Fruit fly (Drosophila melanogaster) whole organism, embryonic: Measurements from ENCODE around the gene CG34434.

ENCODE experiments used
- Ada2b ChIP-seq: fragments of 200-800 bp; sonication (Bioruptor generic); IDR thresholded peaks from 2 replicates; pipeline ENCODE4 v1.3.6; 2022; ENCODE audit warnings: missing biosample characterization, missing genetic modification characterization
- Asciz ChIP-seq: fragments of 200-800 bp; sonication (Bioruptor generic); optimal IDR thresholded peaks from 2 replicates; lab custom pipeline; 2017; ENCODE audit warnings: missing biosample characterization, mild to moderate bottlenecking, missing genetic modification characterization, missing genetic modification reagents
- Bgb ChIP-seq: fragments of 200-800 bp; sonication (Bioruptor generic); IDR thresholded peaks from 2 replicates; pipeline ENCODE4 v1.3.6; 2022; ENCODE audit warnings: missing biosample characterization, missing genetic modification characterization; ENCODE audit not compliant: partially characterized antibody
- CG11093 ChIP-seq: fragments of 200-800 bp; sonication (Bioruptor generic); IDR thresholded peaks from 3 replicates; pipeline ENCODE4 v1.3.6; 2022; ENCODE audit warnings: missing biosample characterization, missing genetic modification characterization
- CG11695 ChIP-seq: fragments of 200-800 bp; sonication (Bioruptor generic); IDR thresholded peaks from 3 replicates; pipeline ENCODE4 v1.3.6; 2022; ENCODE audit warnings: missing biosample characterization, missing genetic modification characterization
- CG12155 ChIP-seq: fragments of 200-800 bp; sonication (Bioruptor generic); optimal IDR thresholded peaks from 3 replicates; lab custom pipeline; 2016; ENCODE audit warnings: missing biosample characterization, missing genetic modification characterization
- CG12391 ChIP-seq: fragments of 200-800 bp; sonication (Bioruptor generic); optimal IDR thresholded peaks from 3 replicates; lab custom pipeline; 2018; ENCODE audit warnings: missing biosample characterization, mild to moderate bottlenecking, missing genetic modification characterization, moderate library complexity
- CG13424 ChIP-seq: fragments of 200-800 bp; sonication (Bioruptor generic); optimal IDR thresholded peaks from 2 replicates; lab custom pipeline; 2019; ENCODE audit warnings: missing biosample characterization, mild to moderate bottlenecking, missing genetic modification characterization, moderate library complexity
- CG13894 ChIP-seq: fragments of 200-800 bp; sonication (Bioruptor generic); optimal IDR thresholded peaks from 3 replicates; lab custom pipeline; 2018; ENCODE audit warnings: missing biosample characterization, mild to moderate bottlenecking, missing genetic modification characterization, moderate library complexity
- CG14667 ChIP-seq: fragments of 200-800 bp; sonication (Bioruptor generic); IDR thresholded peaks from 2 replicates; pipeline ENCODE4 v1.3.6; 2022; ENCODE audit warnings: missing biosample characterization, missing genetic modification characterization
- CG14860 ChIP-seq: fragments of 200-800 bp; sonication (Bioruptor generic); IDR thresholded peaks from 3 replicates; pipeline ENCODE4 v1.3.6; 2022; ENCODE audit warnings: missing biosample characterization, missing genetic modification characterization; ENCODE audit not compliant: partially characterized antibody
- CG15601 ChIP-seq: fragments of 200-800 bp; sonication (Bioruptor generic); optimal IDR thresholded peaks from 3 replicates; lab custom pipeline; 2019; ENCODE audit warnings: missing biosample characterization, mild to moderate bottlenecking, missing genetic modification characterization, moderate library complexity
- CG15696 ChIP-seq: fragments of 200-800 bp; sonication (Bioruptor generic); optimal IDR thresholded peaks from 2 replicates; lab custom pipeline; 2019; ENCODE audit warnings: missing biosample characterization, mild to moderate bottlenecking, missing genetic modification characterization, moderate library complexity
- CG18764 ChIP-seq: fragments of 200-800 bp; sonication (Bioruptor generic); optimal IDR thresholded peaks from 3 replicates; lab custom pipeline; 2016; ENCODE audit warnings: missing biosample characterization, missing genetic modification characterization
- CG31441 ChIP-seq: fragments of 200-800 bp; sonication (Bioruptor generic); IDR thresholded peaks from 2 replicates; pipeline ENCODE4 v1.3.6; 2022; ENCODE audit warnings: missing biosample characterization, missing genetic modification characterization
- CG3407 ChIP-seq: fragments of 200-800 bp; sonication (Bioruptor generic); optimal IDR thresholded peaks from 2 replicates; lab custom pipeline; 2018; ENCODE audit warnings: missing biosample characterization, mild to moderate bottlenecking, missing genetic modification characterization
- CG42726 ChIP-seq: fragments of 200-800 bp; sonication (Bioruptor generic); IDR thresholded peaks from 2 replicates; pipeline ENCODE4 v1.3.6; 2022; ENCODE audit warnings: missing biosample characterization, missing genetic modification characterization; ENCODE audit not compliant: partially characterized antibody
- CG4282 ChIP-seq: fragments of 200-800 bp; sonication (Bioruptor generic); optimal IDR thresholded peaks from 2 replicates; lab custom pipeline; 2016; ENCODE audit warnings: missing biosample characterization, missing genetic modification characterization
- CG4424 ChIP-seq: fragments of 200-800 bp; sonication (Bioruptor generic); optimal IDR thresholded peaks from 3 replicates; lab custom pipeline; 2016; ENCODE audit warnings: missing biosample characterization, missing genetic modification characterization
- CG6254 ChIP-seq: fragments of 200-800 bp; sonication (Bioruptor generic); optimal IDR thresholded peaks from 3 replicates; lab custom pipeline; 2017; ENCODE audit warnings: mild to moderate bottlenecking, missing biosample characterization, missing genetic modification reagents, missing genetic modification characterization
- CG7357 ChIP-seq: fragments of 200-800 bp; sonication (Bioruptor generic); IDR thresholded peaks from 3 replicates; pipeline ENCODE4 v1.3.6; 2022; ENCODE audit warnings: missing biosample characterization, missing genetic modification characterization
- CG7963 ChIP-seq: fragments of 200-800 bp; sonication (Bioruptor generic); IDR thresholded peaks from 3 replicates; pipeline ENCODE4 v1.3.6; 2022; ENCODE audit warnings: missing biosample characterization, missing genetic modification characterization; ENCODE audit not compliant: partially characterized antibody
- CG8924 ChIP-seq: fragments of 200-800 bp; optimal IDR thresholded peaks from 3 replicates; lab custom pipeline; 2019; ENCODE audit warnings: missing biosample characterization, mild to moderate bottlenecking, missing genetic modification characterization, moderate library complexity
- CG8944 ChIP-seq: fragments of 200-800 bp; sonication (Bioruptor generic); optimal IDR thresholded peaks from 3 replicates; lab custom pipeline; 2016; ENCODE audit warnings: missing biosample characterization, missing genetic modification characterization
- Chrac-16 ChIP-seq: fragments of 200-800 bp; sonication (Bioruptor generic); optimal IDR thresholded peaks from 3 replicates; lab custom pipeline; 2016; ENCODE audit warnings: missing biosample characterization, missing genetic modification characterization
- Deaf1 ChIP-seq: fragments of 200-800 bp; optimal IDR thresholded peaks from 3 replicates; lab custom pipeline; 2019; ENCODE audit warnings: missing biosample characterization, mild to moderate bottlenecking, missing genetic modification characterization, moderate library complexity
- Dip2 ChIP-seq: fragments of 200-800 bp; sonication (Bioruptor generic); IDR thresholded peaks from 2 replicates; pipeline ENCODE4 v1.3.6; 2022; ENCODE audit warnings: missing biosample characterization, missing genetic modification characterization
- E2f2 ChIP-seq: fragments of 200-800 bp; sonication (Bioruptor generic); IDR thresholded peaks from 2 replicates; pipeline ENCODE4 v1.3.6; 2022; ENCODE audit warnings: missing biosample characterization, missing genetic modification characterization
- Fer3 ChIP-seq: fragments of 200-800 bp; sonication (Bioruptor generic); optimal IDR thresholded peaks from 2 replicates; lab custom pipeline; 2018; ENCODE audit warnings: missing biosample characterization, mild to moderate bottlenecking, missing genetic modification characterization, moderate library complexity
- Gsc ChIP-seq: fragments of 200-800 bp; sonication (Bioruptor generic); IDR thresholded peaks from 2 replicates; pipeline ENCODE4 v1.3.6; 2022; ENCODE audit warnings: missing biosample characterization, missing genetic modification characterization
- Med ChIP-seq: fragments of 200-800 bp; sonication (Bioruptor generic); peaks from one replicate; lab custom pipeline; 2016; ENCODE audit warnings: missing biosample characterization, missing genetic modification characterization, mild to moderate bottlenecking, inconsistent platforms, moderate library complexity
- Mes4 ChIP-seq: fragments of 200-800 bp; sonication (Bioruptor generic); optimal IDR thresholded peaks from 2 replicates; lab custom pipeline; 2016; ENCODE audit warnings: missing biosample characterization, missing genetic modification characterization
- NK7.1 ChIP-seq: fragments of 200-800 bp; sonication (Bioruptor generic); optimal IDR thresholded peaks from 3 replicates; lab custom pipeline; 2016; ENCODE audit warnings: missing biosample characterization, missing genetic modification characterization
- Nf-YA ChIP-seq: fragments of 200-800 bp; sonication (Bioruptor generic); IDR thresholded peaks from 2 replicates; pipeline ENCODE4 v1.3.6; 2022; ENCODE audit warnings: missing biosample characterization, missing genetic modification characterization
- Xrp1 ChIP-seq: fragments of 200-800 bp; sonication (Bioruptor generic); IDR thresholded peaks from 2 replicates; pipeline ENCODE4 v1.3.6; 2022; ENCODE audit warnings: missing biosample characterization, missing genetic modification characterization
- al ChIP-seq: fragments of 200-800 bp; sonication (Bioruptor generic); IDR thresholded peaks from 2 replicates; pipeline ENCODE4 v1.3.6; 2022; ENCODE audit warnings: missing biosample characterization, missing genetic modification characterization
- ato ChIP-seq: fragments of 200-800 bp; sonication (Bioruptor generic); IDR thresholded peaks from 2 replicates; pipeline ENCODE4 v1.3.6; 2022; ENCODE audit warnings: missing biosample characterization, missing genetic modification characterization; ENCODE audit not compliant: partially characterized antibody
- bbx ChIP-seq: fragments of 200-800 bp; sonication (Bioruptor generic); IDR thresholded peaks from 2 replicates; pipeline ENCODE4 v1.3.6; 2022; ENCODE audit warnings: missing biosample characterization, missing genetic modification characterization; ENCODE audit not compliant: partially characterized antibody
- cwo ChIP-seq: fragments of 200-800 bp; sonication (Bioruptor generic); optimal IDR thresholded peaks from 3 replicates; lab custom pipeline; 2017; ENCODE audit warnings: missing biosample characterization, missing genetic modification characterization, mild to moderate bottlenecking, moderate library complexity, missing genetic modification reagents
- danr ChIP-seq: fragments of 200-800 bp; sonication (Bioruptor generic); IDR thresholded peaks from 2 replicates; pipeline ENCODE4 v1.3.6; 2022; ENCODE audit warnings: missing biosample characterization, missing genetic modification characterization
- disco-r ChIP-seq: fragments of 200-800 bp; sonication (Bioruptor generic); optimal IDR thresholded peaks from 2 replicates; lab custom pipeline; 2016; ENCODE audit warnings: missing biosample characterization, missing genetic modification characterization
- exex ChIP-seq: fragments of 200-800 bp; sonication (Bioruptor generic); optimal IDR thresholded peaks from 4 replicates; lab custom pipeline; 2018; ENCODE audit warnings: missing biosample characterization, mild to moderate bottlenecking, missing genetic modification characterization, moderate library complexity
- fd102C ChIP-seq: fragments of 200-800 bp; sonication (Bioruptor generic); optimal IDR thresholded peaks from 2 replicates; lab custom pipeline; 2018; ENCODE audit warnings: missing biosample characterization, mild to moderate bottlenecking, missing genetic modification characterization, moderate library complexity
- h ChIP-seq: fragments of >200 bp; optimal IDR thresholded peaks from 2 replicates; lab custom pipeline; 2017
- jing ChIP-seq: fragments of 200-800 bp; sonication (Bioruptor generic); optimal IDR thresholded peaks from 2 replicates; lab custom pipeline; 2018; ENCODE audit warnings: missing biosample characterization, mild to moderate bottlenecking, missing genetic modification characterization
- nerfin-1 ChIP-seq: fragments of 200-800 bp; sonication (Bioruptor generic); optimal IDR thresholded peaks from 3 replicates; lab custom pipeline; 2019; ENCODE audit warnings: missing biosample characterization, mild to moderate bottlenecking, missing genetic modification characterization, moderate library complexity
- pita ChIP-seq: fragments of 200-800 bp; sonication (Bioruptor generic); optimal IDR thresholded peaks from 2 replicates; lab custom pipeline; 2017; ENCODE audit warnings: missing biosample characterization, mild to moderate bottlenecking, missing genetic modification characterization
- run ChIP-seq: fragments of 200-800 bp; sonication (Bioruptor generic); optimal IDR thresholded peaks from 3 replicates; lab custom pipeline; 2018; ENCODE audit warnings: missing biosample characterization, mild to moderate bottlenecking, missing genetic modification characterization
- sens ChIP-seq: fragments of 200-800 bp; sonication (Bioruptor generic); peaks from one replicate; lab custom pipeline; 2016; ENCODE audit warnings: missing biosample characterization, missing genetic modification characterization
- tx ChIP-seq: fragments of 200-800 bp; sonication (Bioruptor generic); optimal IDR thresholded peaks from 2 replicates; lab custom pipeline; 2016; ENCODE audit warnings: missing biosample characterization, missing genetic modification characterization
- zen2 ChIP-seq: fragments of 200-800 bp; sonication (Bioruptor generic); IDR thresholded peaks from 3 replicates; pipeline ENCODE4 v1.3.6; 2022; ENCODE audit warnings: missing biosample characterization, missing genetic modification characterization; ENCODE audit not compliant: partially characterized antibody

Gene CG34434

DNA sequence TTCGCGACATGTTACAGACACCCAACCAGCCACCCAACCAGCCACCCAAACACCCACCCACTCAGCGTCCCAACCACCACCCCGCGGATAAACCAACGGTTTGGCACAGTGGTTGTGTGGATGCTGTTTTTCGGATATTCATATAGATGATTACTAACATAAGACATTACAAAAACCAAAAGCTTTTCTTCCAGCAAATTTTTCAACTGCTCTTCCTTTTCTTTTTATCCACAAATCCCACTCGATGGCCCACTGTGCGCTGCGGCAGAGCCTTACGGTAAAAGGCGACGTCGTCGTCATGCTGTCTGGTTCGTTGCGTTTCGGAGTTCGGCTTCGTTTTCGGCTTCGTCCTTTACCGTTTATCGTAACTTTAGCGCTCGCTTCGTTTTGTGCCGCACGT is 22.4 kb upstream of the CG34434 start (continued):
- TF ChIP-seq Nf-YA (GFP tag; lab: Robert Waterston, UW) (no peak), Chrac-16 (GFP tag; lab: Kevin White, UChicago) (no peak), Gsc (GFP tag; lab: Robert Waterston, UW) (peak; percentile 22; the same call in 1 of the 2 replicates), danr (no peak), Ada2b (GFP tag; lab: Robert Waterston, UW) (peak; percentile 53; the same call in 1 of the 2 replicates), zen2 (GFP tag; lab: Robert Waterston, UW) (no peak), fd102C (GFP tag; lab: Kevin White, UChicago) (no peak), CG12391 (tag; lab: Kevin White, UChicago) (peak; percentile 62), al (no peak), h (lab: Kevin White, UChicago) (no peak), CG31441 (GFP tag; lab: Robert Waterston, UW) (no peak), CG42726 (GFP tag; lab: Robert Waterston, UW) (no peak), CG14860 (no peak), Mes4 (GFP tag; lab: Kevin White, UChicago) (peak; percentile 24), CG11093 (GFP tag; lab: Robert Waterston, UW) (no peak; the same call in 2 of the 3 replicates), Med (GFP tag; lab: Kevin White, UChicago) (peak; percentile 94), E2f2 (GFP tag; lab: Robert Waterston, UW) (peak; percentile 20; the same call in 1 of the 2 replicates), Fer3 (peak; percentile 46), ato (no peak), Deaf1 (tag; lab: Kevin White, UChicago) (peak; percentile 87), CG12155 (GFP tag; lab: Kevin White, UChicago) (peak; percentile 31), CG15696 (tag; lab: Kevin White, UChicago) (no peak), CG14667 (GFP tag; lab: Robert Waterston, UW) (peak; percentile 53), CG7357 (peak; percentile 52; the same call in 2 of the 3 replicates), disco-r (GFP tag; lab: Kevin White, UChicago) (no peak), CG18764 (no peak), run (tag; lab: Kevin White, UChicago) (no peak), exex (no peak), pita (GFP tag; lab: Kevin White, UChicago) (no peak), Xrp1 (peak; percentile 81), CG4282 (GFP tag; lab: Kevin White, UChicago) (no peak), CG13894 (tag; lab: Kevin White, UChicago) (peak; percentile 81), NK7.1 (GFP tag; lab: Kevin White, UChicago) (no peak), CG7963 (GFP tag; lab: Robert Waterston, UW) (no peak), nerfin-1 (tag; lab: Kevin White, UChicago) (no peak), Dip2 (GFP tag; lab: Robert Waterston, UW) (no peak), bbx (GFP tag; lab: Robert Waterston, UW) (no peak), jing (GFP tag; lab: Kevin White, UChicago) (peak; percentile 24), CG13424 (tag; lab: Kevin White, UChicago) (peak; percentile 56), tx (GFP tag; lab: Kevin White, UChicago) (peak; percentile 40), Asciz (peak; percentile 19), CG4424 (peak; percentile 27), CG3407 (GFP tag; lab: Kevin White, UChicago) (no peak), CG15601 (tag; lab: Kevin White, UChicago) (no peak), cwo (GFP tag; lab: Kevin White, UChicago) (peak; percentile 34), Bgb (GFP tag; lab: Robert Waterston, UW) (no peak), CG8944 (GFP tag; lab: Kevin White, UChicago) (peak; percentile 14), sens (GFP tag; lab: Kevin White, UChicago) (peak; percentile 47), CG8924 (tag; lab: Kevin White, UChicago) (peak; percentile 27), CG11695 (peak; percentile 51; the same call in 1 of the 3 replicates), CG6254 (no peak)
